Worm (Caenorhabditis elegans): ENCODE data around the gene Y38E10A.24.

DNA sequence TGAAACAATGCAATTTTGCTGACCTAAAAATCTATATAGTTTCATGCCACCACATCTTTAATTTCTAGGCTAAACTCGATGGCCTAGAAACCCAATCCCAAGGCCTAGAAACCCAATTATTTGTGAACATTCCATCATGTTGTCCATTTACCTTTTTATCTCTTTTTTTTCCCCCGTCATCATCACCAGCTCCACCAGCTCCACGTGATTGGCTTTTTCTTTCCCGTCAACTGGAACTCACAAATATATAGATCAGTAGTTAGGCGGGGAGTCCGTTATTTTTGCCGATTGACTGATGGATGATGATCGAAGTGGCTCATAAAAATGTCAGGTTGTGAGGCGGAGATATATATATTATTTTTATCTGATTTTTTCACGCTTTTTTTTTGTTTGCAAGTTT lies 20.4 kb upstream of the Y38E10A.24 start:
- TF ChIP-seq skn-1 (tag; optimal IDR thresholded peaks at IDR 0.05), result no peak
- TF ChIP-seq unc-62 (GFP tag; optimal IDR thresholded peaks at IDR 0.05), result no peak
- TF ChIP-seq lin-39 (tag; optimal IDR thresholded peaks at IDR 0.05), result no peak
- TF ChIP-seq ces-1 (GFP tag; optimal IDR thresholded peaks at IDR 0.05), result no peak
- peak; percentile 6 for TF ChIP-seq snpc-4 (tag; optimal IDR thresholded peaks at IDR 0.05)
- TF ChIP-seq fkh-10 (GFP tag; optimal IDR thresholded peaks at IDR 0.05), result no peak
- no peak for TF ChIP-seq ztf-11 (tag; optimal IDR thresholded peaks at IDR 0.05)
- no peak for TF ChIP-seq grh-1 (GFP tag; IDR thresholded peaks at IDR 0.05)
- TF ChIP-seq ceh-82 (tag; optimal IDR thresholded peaks at IDR 0.05), result no peak
- TF ChIP-seq elt-3 (tag; optimal IDR thresholded peaks at IDR 0.05), result no peak
- TF ChIP-seq isw-1 (GFP tag; IDR thresholded peaks at IDR 0.05), result no peak
- TF ChIP-seq sox-4 (tag; optimal IDR thresholded peaks at IDR 0.05), result no peak
- no peak for TF ChIP-seq sptf-1 (tag; optimal IDR thresholded peaks at IDR 0.05)
- no peak for TF ChIP-seq jun-1 (tag; optimal IDR thresholded peaks at IDR 0.05)
